Worm (Caenorhabditis elegans) whole organism, L1 larva: ENCODE measurements around the gene cog-1.

Experiments
- C34B4.2 ChIP-seq: sonication (generic microtip); optimal IDR thresholded peaks from 2 replicates; lab custom pipeline; 2017; ENCODE audit warnings: mild to moderate bottlenecking, missing genetic modification characterization, missing compliant biosample characterization
- F16B12.6 ChIP-seq: fragments of 150-350 bp; optimal IDR thresholded peaks from 2 replicates; lab custom pipeline; 2014; ENCODE audit warnings: missing biosample characterization, missing genetic modification characterization
- aha-1 ChIP-seq: fragments of 150-350 bp; optimal IDR thresholded peaks from 2 replicates; lab custom pipeline; 2014; ENCODE audit warnings: missing biosample characterization, missing genetic modification characterization
- aly-2 ChIP-seq: fragments of 150-350 bp; optimal IDR thresholded peaks from 2 replicates; lab custom pipeline; 2014; ENCODE audit warnings: missing biosample characterization, missing genetic modification characterization
- blmp-1 ChIP-seq: fragments of 150-350 bp; optimal IDR thresholded peaks from 2 replicates; lab custom pipeline; 2014; ENCODE audit warnings: missing biosample characterization, missing genetic modification characterization
- ceh-90 ChIP-seq: sonication (generic microtip); optimal IDR thresholded peaks from 2 replicates; lab custom pipeline; 2016; ENCODE audit warnings: missing genetic modification characterization, missing compliant biosample characterization
- dpl-1 ChIP-seq, 3 experiments: fragments of 150-350 bp in 2 of 3; sonication (generic microtip) in 1 of 3; optimal IDR thresholded peaks; 2 replicates each; lab custom pipeline; 2014 to 2017; ENCODE audit warnings: missing biosample characterization in 3 of 3, missing genetic modification characterization in 3 of 3, missing genetic modification reagents in 3 of 3
- dsc-1 ChIP-seq: sonication (generic microtip); optimal IDR thresholded peaks from 2 replicates; lab custom pipeline; 2016; ENCODE audit warnings: mild to moderate bottlenecking, missing genetic modification characterization, missing compliant biosample characterization
- efl-1 ChIP-seq, 4 experiments: fragments of 150-350 bp; optimal IDR thresholded peaks in 3 of 4; peaks in 1 of 4; 1 replicate in 1 of 4; 2 replicates in 3 of 4; lab custom pipeline; 2014; ENCODE audit warnings: missing biosample characterization in 2 of 4, missing genetic modification characterization in 2 of 4, missing genetic modification reagents in 2 of 4
- efl-3 ChIP-seq: fragments of 200-800 bp; sonication (Bioruptor generic); optimal IDR thresholded peaks from 2 replicates; lab custom pipeline; 2018; ENCODE audit warnings: mild to moderate bottlenecking, missing genetic modification characterization, missing compliant biosample characterization
- egl-13 ChIP-seq: sonication (generic microtip); optimal IDR thresholded peaks from 2 replicates; lab custom pipeline; 2016; ENCODE audit warnings: missing genotype, missing genetic modification reagents, missing genetic modification characterization, missing compliant biosample characterization
- elt-3 ChIP-seq, 6 experiments: fragments of 150-350 bp in 1 of 6; sonication (generic microtip); optimal IDR thresholded peaks; 2 replicates each; lab custom pipeline; 2017 to 2018; ENCODE audit warnings: missing biosample characterization in 6 of 6, missing genetic modification characterization in 6 of 6, inconsistent platforms in 1 of 6
- fkh-4 ChIP-seq: sonication (generic microtip); optimal IDR thresholded peaks from 2 replicates; lab custom pipeline; 2016; ENCODE audit warnings: missing compliant biosample characterization, missing genetic modification characterization, borderline replicate concordance
- fkh-8 ChIP-seq: sonication (generic microtip); optimal IDR thresholded peaks from 2 replicates; lab custom pipeline; 2016; ENCODE audit warnings: mild to moderate bottlenecking, missing genetic modification characterization, missing compliant biosample characterization
- grh-1 ChIP-seq: fragments of 200-800 bp; sonication (Bioruptor generic); IDR thresholded peaks from 2 replicates; pipeline ENCODE4 v1.3.6; 2022; ENCODE audit warnings: missing genetic modification reagents, missing genetic modification characterization, missing compliant biosample characterization
- hpl-2 ChIP-seq: fragments of 150-350 bp; optimal IDR thresholded peaks from 2 replicates; lab custom pipeline; 2014; ENCODE audit warnings: missing biosample characterization, missing genetic modification reagents, missing genetic modification characterization
- irx-1 ChIP-seq: sonication (generic microtip); optimal IDR thresholded peaks from 2 replicates; lab custom pipeline; 2016; ENCODE audit warnings: missing genetic modification characterization, missing compliant biosample characterization
- isw-1 ChIP-seq: fragments of 200-800 bp; sonication (Bioruptor generic); IDR thresholded peaks from 2 replicates; pipeline ENCODE4 v1.3.6; 2022; ENCODE audit warnings: missing genetic modification characterization, missing compliant biosample characterization
- lin-35 ChIP-seq, 2 experiments: fragments of 150-350 bp; optimal IDR thresholded peaks; 2 replicates each; lab custom pipeline; 2014; ENCODE audit warnings: missing biosample characterization in 2 of 2, missing genetic modification characterization in 2 of 2, missing genetic modification reagents in 2 of 2
- lsy-2 ChIP-seq, 2 experiments: fragments of 150-350 bp; optimal IDR thresholded peaks; 2 replicates each; lab custom pipeline; 2014; ENCODE audit warnings: missing biosample characterization in 2 of 2, missing genetic modification characterization in 2 of 2
- mdl-1 ChIP-seq, 2 experiments: fragments of 150-350 bp; optimal IDR thresholded peaks; 2 replicates each; lab custom pipeline; 2014 to 2017; ENCODE audit warnings: missing biosample characterization in 2 of 2, missing genetic modification characterization in 2 of 2, inconsistent platforms in 1 of 2
- mef-2 ChIP-seq: fragments of 150-350 bp; optimal IDR thresholded peaks from 2 replicates; lab custom pipeline; 2014; ENCODE audit warnings: missing biosample characterization, missing genetic modification characterization
- mep-1 ChIP-seq: fragments of 150-350 bp; optimal IDR thresholded peaks from 2 replicates; lab custom pipeline; 2014; ENCODE audit warnings: missing biosample characterization, missing genetic modification characterization
- nhr-11 ChIP-seq: fragments of 150-350 bp; optimal IDR thresholded peaks from 2 replicates; lab custom pipeline; 2014; ENCODE audit warnings: missing biosample characterization, missing genetic modification characterization
- nhr-19 ChIP-seq: fragments of 200-800 bp; sonication (Bioruptor generic); conservative IDR thresholded peaks from 2 replicates; pipeline ENCODE4 v1.3.6; 2022; ENCODE audit warnings: missing genetic modification characterization, missing compliant biosample characterization
- nhr-20 ChIP-seq: sonication (generic microtip); optimal IDR thresholded peaks from 2 replicates; lab custom pipeline; 2016; ENCODE audit warnings: mild to moderate bottlenecking, missing genetic modification characterization, missing compliant biosample characterization
- nhr-47 ChIP-seq: sonication (generic microtip); optimal IDR thresholded peaks from 2 replicates; lab custom pipeline; 2016; ENCODE audit warnings: mild to moderate bottlenecking, missing genetic modification characterization, moderate library complexity, missing compliant biosample characterization
- nhr-71 ChIP-seq: sonication (generic microtip); optimal IDR thresholded peaks from 2 replicates; lab custom pipeline; 2016; ENCODE audit warnings: mild to moderate bottlenecking, missing genetic modification characterization, moderate library complexity, missing compliant biosample characterization
- nhr-76 ChIP-seq: sonication (generic microtip); optimal IDR thresholded peaks from 2 replicates; lab custom pipeline; 2017; ENCODE audit warnings: missing biosample characterization, missing genetic modification characterization
- nhr-85 ChIP-seq: sonication (generic microtip); peaks from one replicate; lab custom pipeline; 2016; ENCODE audit warnings: missing genetic modification characterization, inconsistent platforms, missing compliant biosample characterization
- nhr-90 ChIP-seq: sonication (generic microtip); optimal IDR thresholded peaks from 2 replicates; lab custom pipeline; 2016; ENCODE audit warnings: mild to moderate bottlenecking, missing genetic modification characterization, missing compliant biosample characterization; ENCODE audit not compliant: poor library complexity
- pax-3 ChIP-seq: fragments of 200-800 bp; sonication (Bioruptor generic); optimal IDR thresholded peaks from 2 replicates; lab custom pipeline; 2018; ENCODE audit warnings: mild to moderate bottlenecking, missing genetic modification characterization, moderate library complexity, missing compliant biosample characterization
- skn-1 ChIP-seq: fragments of 150-350 bp; optimal IDR thresholded peaks from 2 replicates; lab custom pipeline; 2014; ENCODE audit warnings: missing biosample characterization, missing genetic modification characterization
- snpc-4 ChIP-seq: fragments of 150-350 bp; optimal IDR thresholded peaks from 2 replicates; lab custom pipeline; 2014; ENCODE audit warnings: missing biosample characterization, missing genetic modification characterization
- snu-23 ChIP-seq: sonication (generic microtip); optimal IDR thresholded peaks from 2 replicates; lab custom pipeline; 2016; ENCODE audit warnings: missing genetic modification characterization, missing compliant biosample characterization
- sox-4 ChIP-seq: sonication (generic microtip); optimal IDR thresholded peaks from 2 replicates; lab custom pipeline; 2016; ENCODE audit warnings: missing genetic modification characterization, missing compliant biosample characterization
- sptf-1 ChIP-seq: fragments of 150-350 bp; optimal IDR thresholded peaks from 2 replicates; lab custom pipeline; 2014; ENCODE audit warnings: missing biosample characterization, missing genetic modification characterization
- sup-37 ChIP-seq: fragments of 200-800 bp; sonication (Bioruptor generic); optimal IDR thresholded peaks from 2 replicates; lab custom pipeline; 2018; ENCODE audit warnings: mild to moderate bottlenecking, missing genetic modification characterization, missing compliant biosample characterization
- swsn-7 ChIP-seq: sonication (generic microtip); optimal IDR thresholded peaks from 2 replicates; lab custom pipeline; 2016; ENCODE audit warnings: missing genetic modification characterization, missing compliant biosample characterization
- tbx-2 ChIP-seq: sonication (generic microtip); optimal IDR thresholded peaks from 2 replicates; lab custom pipeline; 2016; ENCODE audit warnings: missing genetic modification characterization, missing compliant biosample characterization
- unc-30 ChIP-seq: sonication (generic microtip); optimal IDR thresholded peaks from 2 replicates; lab custom pipeline; 2017; ENCODE audit warnings: missing biosample characterization, missing genetic modification characterization
- unc-62 ChIP-seq: fragments of 150-350 bp; optimal IDR thresholded peaks from 2 replicates; lab custom pipeline; 2014; ENCODE audit warnings: missing biosample characterization, missing genetic modification reagents, missing genetic modification characterization
- unc-98 ChIP-seq: fragments of 200-800 bp; sonication (Bioruptor generic); IDR thresholded peaks from 2 replicates; pipeline ENCODE4 v1.3.6; 2022; ENCODE audit warnings: missing genetic modification characterization, missing compliant biosample characterization
- xbp-1 ChIP-seq: sonication (generic microtip); optimal IDR thresholded peaks from 2 replicates; lab custom pipeline; 2016; ENCODE audit warnings: missing genetic modification characterization, missing compliant biosample characterization
- zag-1 ChIP-seq: fragments of 150-350 bp; optimal IDR thresholded peaks from 2 replicates; lab custom pipeline; 2014; ENCODE audit warnings: missing biosample characterization, missing genetic modification characterization
- zip-4 ChIP-seq: fragments of 200-800 bp; sonication (Bioruptor generic); optimal IDR thresholded peaks from 2 replicates; lab custom pipeline; 2018; ENCODE audit warnings: mild to moderate bottlenecking, missing genetic modification characterization, moderate library complexity, missing compliant biosample characterization
- ztf-11 ChIP-seq, 2 experiments: sonication (generic microtip); optimal IDR thresholded peaks; 2 replicates each; lab custom pipeline; 2016 to 2017; ENCODE audit warnings: missing genetic modification characterization in 2 of 2, missing biosample characterization in 1 of 2, missing compliant biosample characterization in 1 of 2

The cog-1 gene

ce11 chrII:14902193-14902592, at the start of gene cog-1:
Gene cog-1, plus strand, starts transcription at chrII:14902493.
- TF ChIP-seq nhr-76 (no peak), efl-1 (optimal IDR thresholded peaks at IDR 0.05; lab: Kevin White, UChicago) (no peak), efl-1 (GFP tag; optimal IDR thresholded peaks at IDR 0.05 in 1 of 2; lab: Kevin White, UChicago) (peak in 1 of 2 experiments; percentile 2)

DNA sequence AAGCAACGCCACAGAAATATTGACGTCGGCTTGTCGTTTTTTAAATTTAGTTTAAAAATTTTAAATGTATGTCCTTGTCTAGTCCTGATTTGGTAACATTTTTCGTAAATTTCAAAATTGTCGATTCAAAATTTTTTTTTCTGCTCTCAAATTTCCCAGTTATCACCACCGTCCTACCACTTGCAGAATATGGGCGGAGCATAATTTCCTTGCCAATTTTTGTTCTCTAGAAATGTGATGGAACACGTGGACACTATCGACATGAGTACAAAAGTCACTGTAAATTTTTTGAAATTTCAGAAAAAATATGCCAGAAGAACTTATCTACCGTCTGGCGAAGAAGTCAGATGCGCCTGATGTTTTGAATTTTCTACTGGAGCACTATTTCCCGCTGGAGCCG, 47.1 kb upstream of the cog-1 start, which contains the start of gene R05H10.7:
Gene R05H10.7, plus strand, starts transcription at position 301 of the 400 bp plus-strand sequence.
- TF ChIP-seq zag-1 (tag; lab: Kevin White, UChicago) (no peak), fkh-8 (tag; lab: Kevin White, UChicago) (no peak), irx-1 (tag; lab: Kevin White, UChicago) (no peak), nhr-85 (tag; lab: Kevin White, UChicago) (peak; percentile 23)
- TF ChIP-seq, all 84 proteins: peak for 1

DNA sequence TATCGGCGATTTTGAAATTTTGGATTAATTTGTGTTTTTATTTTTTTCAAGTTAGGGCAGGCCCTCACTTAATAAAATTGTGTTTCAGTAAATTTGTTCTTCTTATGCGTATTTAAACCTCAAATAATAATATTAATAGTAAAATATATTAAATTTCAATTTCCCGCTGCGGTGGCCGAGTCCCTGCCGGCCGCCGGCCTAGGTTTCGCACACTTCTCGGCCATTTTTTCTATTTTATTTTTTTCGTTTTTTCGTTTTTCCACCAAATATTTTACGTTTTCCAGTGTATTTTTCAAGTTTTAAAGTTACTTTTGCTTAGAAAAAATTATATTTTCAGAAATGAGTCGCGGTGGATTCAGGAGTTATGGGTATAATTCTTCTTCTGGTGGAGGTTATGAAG, 45.4 kb upstream of the cog-1 start, which contains the start of gene rbm-28:
Gene rbm-28, plus strand, starts transcription at position 338 of the 400 bp plus-strand sequence.
- TF ChIP-seq unc-30: no peak
- TF ChIP-seq isw-1 (GFP tag; lab: Robert Waterston, UW): 0 out of 2 replicates have a peak, but pooled peaks have one; percentile 4
- TF ChIP-seq unc-98 (GFP tag; lab: Robert Waterston, UW): 0 out of 2 replicates have a peak, but pooled peaks have one; percentile 15
- no peak for TF ChIP-seq sup-37 (GFP tag; lab: Kevin White, UChicago)
- peak; percentile 37 for TF ChIP-seq snpc-4 (tag; lab: Kevin White, UChicago)
- TF ChIP-seq ceh-90: peak; percentile 82
- TF ChIP-seq grh-1 (GFP tag; lab: Robert Waterston, UW): no peak
- peak; percentile 41 for TF ChIP-seq skn-1 (tag; lab: Kevin White, UChicago)
- no peak for TF ChIP-seq mdl-1 (tag; optimal IDR thresholded peaks at IDR 0.05; lab: Kevin White, UChicago)
- no peak for TF ChIP-seq sptf-1 (tag; lab: Kevin White, UChicago)
- TF ChIP-seq nhr-11 (tag; lab: Kevin White, UChicago): no peak
- TF ChIP-seq ztf-11 (tag; optimal IDR thresholded peaks at IDR 0.05; lab: Kevin White, UChicago): peak in 1 of 2 experiments; percentile 42
- TF ChIP-seq mef-2 (tag; lab: Kevin White, UChicago): no peak
- peak; percentile 14 for TF ChIP-seq dsc-1 (tag; lab: Kevin White, UChicago)
- peak; percentile 37 for TF ChIP-seq snu-23
- TF ChIP-seq nhr-71 (tag; lab: Kevin White, UChicago): peak; percentile 60
- TF ChIP-seq nhr-19 (GFP tag; lab: Robert Waterston, UW): no peak
- TF ChIP-seq efl-3 (GFP tag; lab: Kevin White, UChicago): no peak
- peak; percentile 34 for TF ChIP-seq xbp-1 (tag; lab: Kevin White, UChicago)
- peak; percentile 36 for TF ChIP-seq fkh-8 (tag; lab: Kevin White, UChicago)
- peak; percentile 33 to 82 for TF ChIP-seq efl-1 (optimal IDR thresholded peaks at IDR 0.05; lab: Kevin White, UChicago)
- TF ChIP-seq efl-1 (GFP tag; optimal IDR thresholded peaks at IDR 0.05 in 1 of 2; lab: Kevin White, UChicago): peak; percentile 88 to 98
- TF ChIP-seq dpl-1 (GFP tag; optimal IDR thresholded peaks at IDR 0.05; lab: Kevin White, UChicago): peak; percentile 76 to 88 (median 77)
- no peak for TF ChIP-seq unc-62 (GFP tag; lab: Kevin White, UChicago)
- no peak for TF ChIP-seq aha-1 (tag; lab: Kevin White, UChicago)
- peak in 1 of 6 experiments; percentile 10 for TF ChIP-seq elt-3 (tag; optimal IDR thresholded peaks at IDR 0.05; lab: Kevin White, UChicago)
- TF ChIP-seq swsn-7 (tag; lab: Kevin White, UChicago): peak; percentile 19
- peak; percentile 74 for TF ChIP-seq nhr-85 (tag; lab: Kevin White, UChicago)
- peak; percentile 52 for TF ChIP-seq nhr-47 (tag; lab: Kevin White, UChicago)
- TF ChIP-seq C34B4.2: no peak
- TF ChIP-seq lsy-2 (tag; optimal IDR thresholded peaks at IDR 0.05; lab: Kevin White, UChicago): peak in 1 of 2 experiments; percentile 37
- peak; percentile 54 for TF ChIP-seq mep-1
- TF ChIP-seq lin-35 (GFP tag; optimal IDR thresholded peaks at IDR 0.05; lab: Kevin White, UChicago): peak; percentile 79 to 87
- TF ChIP-seq nhr-20 (tag; lab: Kevin White, UChicago): peak; percentile 25
- no peak for TF ChIP-seq hpl-2 (GFP tag; lab: Kevin White, UChicago)
- TF ChIP-seq egl-13 (tag; lab: Kevin White, UChicago): peak; percentile 31
- peak; percentile 48 for TF ChIP-seq tbx-2 (tag; lab: Kevin White, UChicago)
- TF ChIP-seq aly-2 (tag; lab: Kevin White, UChicago): no peak
- TF ChIP-seq irx-1 (tag; lab: Kevin White, UChicago): peak; percentile 47
- TF ChIP-seq blmp-1 (tag; lab: Kevin White, UChicago): peak; percentile 53
- TF ChIP-seq fkh-4 (tag; lab: Kevin White, UChicago): peak; percentile 21
- no peak for TF ChIP-seq F16B12.6
- TF ChIP-seq sox-4 (tag; lab: Kevin White, UChicago): peak; percentile 8
- TF ChIP-seq nhr-90 (tag; lab: Kevin White, UChicago): peak; percentile 57
- TF ChIP-seq zip-4 (GFP tag; lab: Kevin White, UChicago): no peak
- TF ChIP-seq pax-3 (tag; lab: Kevin White, UChicago): peak; percentile 33
